Worm (Caenorhabditis elegans) whole organism, early embryonic: ENCODE results near the gene W06D11.2.

Experiments
- ama-1 ChIP-seq: fragments of 150-350 bp; optimal IDR thresholded peaks from 2 replicates; lab custom pipeline; 2014
- ceh-13 ChIP-seq: fragments of 200-800 bp; sonication (Bioruptor generic); optimal IDR thresholded peaks from 2 replicates; lab custom pipeline; 2018; ENCODE audit warnings: mild to moderate bottlenecking, missing genetic modification characterization, missing compliant biosample characterization
- ceh-36 ChIP-seq: sonication (generic microtip); optimal IDR thresholded peaks from 2 replicates; lab custom pipeline; 2016; ENCODE audit warnings: missing genetic modification characterization, inconsistent platforms, missing compliant biosample characterization
- flt-1 ChIP-seq: fragments of 200-800 bp; sonication (Bioruptor generic); IDR thresholded peaks from 2 replicates; pipeline ENCODE4 v1.3.6; 2022; ENCODE audit warnings: missing genetic modification characterization, missing compliant biosample characterization
- hmbx-1 ChIP-seq: sonication (generic microtip); optimal IDR thresholded peaks from 2 replicates; lab custom pipeline; 2016; ENCODE audit warnings: mild to moderate bottlenecking, missing genetic modification characterization, missing compliant biosample characterization
- hmg-4 ChIP-seq: fragments of 200-800 bp; sonication (Bioruptor generic); optimal IDR thresholded peaks from 2 replicates; lab custom pipeline; 2018; ENCODE audit warnings: mild to moderate bottlenecking, missing genetic modification characterization, missing compliant biosample characterization
- hnd-1 ChIP-seq: sonication (generic microtip); optimal IDR thresholded peaks from 2 replicates; lab custom pipeline; 2016; ENCODE audit warnings: missing genetic modification characterization, missing compliant biosample characterization
- scrt-1 ChIP-seq: fragments of 200-800 bp; sonication (Bioruptor generic); IDR thresholded peaks from 2 replicates; pipeline ENCODE4 v1.3.6; 2022; ENCODE audit warnings: missing genetic modification characterization, missing compliant biosample characterization
- sea-1 ChIP-seq: fragments of 200-800 bp; sonication (Bioruptor generic); conservative IDR thresholded peaks from 2 replicates; pipeline ENCODE4 v1.3.6; 2022; ENCODE audit warnings: missing genetic modification characterization, missing compliant biosample characterization
- tbx-11 ChIP-seq: fragments of 200-800 bp; sonication (Bioruptor generic); IDR thresholded peaks from 2 replicates; pipeline ENCODE4 v1.3.6; 2022; ENCODE audit warnings: missing genetic modification characterization, missing compliant biosample characterization
- tra-4 ChIP-seq: sonication (generic microtip); optimal IDR thresholded peaks from 2 replicates; lab custom pipeline; 2017; ENCODE audit warnings: missing genetic modification characterization, missing compliant biosample characterization

ce11 chrX:12260381-12260931, 36.1 kb downstream of the W06D11.2 start, which contains the start of gene E01G6.1:
- TF ChIP-seq hnd-1 (tag; lab: Kevin White, UChicago) = no peak
- TF ChIP-seq flt-1 (GFP tag; lab: Robert Waterston, UW) = no peak
- no peak for TF ChIP-seq ama-1 (lab: Kevin White, UChicago)
- no peak for TF ChIP-seq scrt-1 (GFP tag; lab: Robert Waterston, UW)
- TF ChIP-seq ceh-13 (GFP tag; lab: Kevin White, UChicago) = no peak
- TF ChIP-seq tbx-11 (GFP tag; lab: Robert Waterston, UW) = no peak
- no peak for TF ChIP-seq hmbx-1
- no peak for TF ChIP-seq sea-1 (GFP tag; lab: Robert Waterston, UW)
- TF ChIP-seq ceh-36 (tag; lab: Kevin White, UChicago) = no peak
- TF ChIP-seq tra-4 = no peak
- no peak for TF ChIP-seq hmg-4 (GFP tag; lab: Kevin White, UChicago)
